Worm (Caenorhabditis elegans): ENCODE measurements around the gene srh-258.

DNA sequence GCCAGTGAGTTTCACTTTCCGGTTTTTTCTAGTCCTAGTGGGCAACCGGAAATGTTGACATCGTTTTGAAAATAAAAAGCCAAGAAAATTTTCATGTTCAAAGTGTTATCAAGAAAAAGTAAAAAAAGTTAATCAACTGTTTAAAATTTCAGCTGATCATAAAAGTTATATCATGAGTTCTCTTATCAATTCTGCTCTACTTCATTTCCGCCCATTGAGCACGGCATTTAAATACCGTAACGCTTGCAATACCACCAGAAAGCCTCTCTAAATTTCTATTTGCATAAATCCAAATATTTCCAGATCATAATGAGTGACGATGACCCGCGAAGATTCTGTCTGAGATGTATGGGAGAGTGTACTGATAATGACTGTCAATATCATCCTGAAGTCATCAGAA, 39.7 kb downstream of the srh-258 start, which contains the start of gene T26H5.9:
- no peak for TF ChIP-seq tab-1 (GFP tag; IDR thresholded peaks at IDR 0.05)
- no peak for TF ChIP-seq T22C8.4 (GFP tag; IDR thresholded peaks at IDR 0.05)
- no peak for TF ChIP-seq ref-1 (GFP tag; conservative IDR thresholded peaks at IDR 0.05)
- TF ChIP-seq flt-1 (GFP tag; IDR thresholded peaks at IDR 0.05), result no peak
- TF ChIP-seq klf-2 (GFP tag; conservative IDR thresholded peaks at IDR 0.05), result no peak
